Worm (Caenorhabditis elegans) whole organism, mixed stage, embryonic: ENCODE results near the gene C53B7.2.

Source experiments
- nhr-2 ChIP-seq: fragments of 150-350 bp; optimal IDR thresholded peaks from 2 replicates; lab custom pipeline; 2014; ENCODE audit warnings: missing biosample characterization, missing genetic modification characterization
- nhr-237 ChIP-seq: fragments of 150-350 bp; optimal IDR thresholded peaks from 2 replicates; lab custom pipeline; 2014; ENCODE audit warnings: missing biosample characterization, missing genetic modification characterization
- sem-2 ChIP-seq: fragments of 200-800 bp; sonication (Bioruptor generic); optimal IDR thresholded peaks from 2 replicates; lab custom pipeline; 2018; ENCODE audit warnings: mild to moderate bottlenecking, missing genetic modification characterization, missing compliant biosample characterization
- unc-39 ChIP-seq: fragments of 150-350 bp; optimal IDR thresholded peaks from 2 replicates; lab custom pipeline; 2014; ENCODE audit warnings: missing biosample characterization, missing genetic modification characterization
- unc-62 ChIP-seq: fragments of 150-350 bp; optimal IDR thresholded peaks from 2 replicates; lab custom pipeline; 2014; ENCODE audit warnings: missing biosample characterization, missing genetic modification reagents, missing genetic modification characterization
- zip-8 ChIP-seq: fragments of 150-350 bp; optimal IDR thresholded peaks from 2 replicates; lab custom pipeline; 2014; ENCODE audit warnings: missing biosample characterization, missing genetic modification characterization
- ztf-11 ChIP-seq: fragments of 150-350 bp; optimal IDR thresholded peaks from 2 replicates; lab custom pipeline; 2014; ENCODE audit warnings: missing biosample characterization, missing genetic modification characterization

DNA sequence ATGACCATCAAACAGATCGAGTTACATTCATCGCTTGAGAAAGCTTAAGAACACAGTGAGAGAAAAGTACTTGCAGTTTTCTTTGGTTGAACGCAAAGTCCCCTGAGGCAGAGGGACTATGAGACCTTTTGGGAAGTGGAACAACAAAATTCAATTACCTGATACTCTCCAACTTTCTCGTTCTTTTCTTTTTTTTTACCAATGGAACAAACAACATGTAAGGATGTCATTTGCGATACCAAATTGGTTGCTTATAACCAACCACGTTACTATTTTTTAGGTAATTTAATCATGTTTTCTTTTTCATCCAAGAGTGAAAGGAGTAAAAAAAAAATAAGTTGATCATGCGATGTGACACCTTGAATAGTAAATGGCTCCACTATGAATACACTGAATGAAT is 10.8 kb downstream of the C53B7.2 start:
- TF ChIP-seq unc-39 (tag; lab: Kevin White, UChicago) (no peak), ztf-11 (tag; lab: Kevin White, UChicago) (no peak), zip-8 (tag; lab: Kevin White, UChicago) (no peak), nhr-2 (tag; lab: Kevin White, UChicago) (no peak), nhr-237 (tag; lab: Kevin White, UChicago) (no peak), unc-62 (GFP tag; lab: Kevin White, UChicago) (no peak), sem-2 (GFP tag; lab: Kevin White, UChicago) (no peak)
